Worm (Caenorhabditis elegans) whole organism, L3 larva: ENCODE measurements around the gene hlb-1.

Source experiments
- ama-1 ChIP-seq: fragments of 150-350 bp; optimal IDR thresholded peaks from 2 replicates; lab custom pipeline; 2018
- fos-1 ChIP-seq: fragments of 150-350 bp; optimal IDR thresholded peaks from 2 replicates; lab custom pipeline; 2014; ENCODE audit warnings: missing biosample characterization, missing genetic modification characterization
- jun-1 ChIP-seq: fragments of 150-350 bp; optimal IDR thresholded peaks from 2 replicates; lab custom pipeline; 2014; ENCODE audit warnings: missing biosample characterization, missing genetic modification reagents, missing genetic modification characterization
- nfya-1 ChIP-seq: sonication (generic microtip); optimal IDR thresholded peaks from 2 replicates; lab custom pipeline; 2017; ENCODE audit warnings: missing genetic modification characterization, mild to moderate bottlenecking, missing compliant biosample characterization, antibody characterized with exemption, moderate library complexity; ENCODE audit not compliant: insufficient read depth
- nhr-11 ChIP-seq: fragments of 150-350 bp; optimal IDR thresholded peaks from 2 replicates; lab custom pipeline; 2014; ENCODE audit warnings: missing biosample characterization, missing genetic modification characterization
- nhr-12 ChIP-seq: fragments of 150-350 bp; optimal IDR thresholded peaks from 2 replicates; lab custom pipeline; 2014; ENCODE audit warnings: missing biosample characterization, missing genetic modification characterization
- nhr-28 ChIP-seq: fragments of 150-350 bp; optimal IDR thresholded peaks from 2 replicates; lab custom pipeline; 2014; ENCODE audit warnings: missing biosample characterization, missing genetic modification characterization
- nhr-77 ChIP-seq: fragments of 150-350 bp; optimal IDR thresholded peaks from 2 replicates; lab custom pipeline; 2014; ENCODE audit warnings: missing biosample characterization, missing genetic modification characterization
- snpc-4 ChIP-seq: fragments of 150-350 bp; optimal IDR thresholded peaks from 2 replicates; lab custom pipeline; 2014; ENCODE audit warnings: missing biosample characterization, missing genetic modification characterization
- unc-39 ChIP-seq: sonication (generic microtip); optimal IDR thresholded peaks from 4 replicates; lab custom pipeline; 2017; ENCODE audit warnings: missing biosample characterization, missing genetic modification characterization
- unc-62 ChIP-seq: fragments of 150-350 bp; sonication (generic microtip); optimal IDR thresholded peaks from 4 replicates; lab custom pipeline; 2014; ENCODE audit warnings: missing biosample characterization, missing genetic modification reagents, missing genetic modification characterization
- ztf-11 ChIP-seq: fragments of 150-350 bp; optimal IDR thresholded peaks from 2 replicates; lab custom pipeline; 2014; ENCODE audit warnings: missing biosample characterization, missing genetic modification characterization

DNA sequence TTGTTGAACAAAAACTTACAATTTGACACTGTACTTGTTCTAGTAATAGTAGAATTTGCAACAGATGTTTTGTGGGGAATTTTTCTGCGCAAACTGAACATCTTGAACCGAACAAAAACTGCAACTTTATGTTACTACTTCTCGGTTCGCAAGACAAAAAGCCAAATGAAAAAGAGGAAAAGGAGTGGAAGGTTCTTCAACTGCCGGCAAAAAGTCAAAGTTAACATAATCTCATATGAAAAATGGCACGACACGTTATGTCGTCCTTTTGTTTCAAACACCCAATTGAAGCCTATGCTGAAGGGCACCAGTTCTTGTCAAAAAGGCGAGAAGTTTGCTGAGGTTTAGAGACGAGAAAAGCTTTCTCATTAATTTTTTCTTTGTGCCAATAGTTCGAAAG, 59.1 kb downstream of the hlb-1 start, which contains the start of gene twk-23:
- TF ChIP-seq ztf-11 (tag; lab: Kevin White, UChicago) (no peak), nhr-12 (tag; lab: Kevin White, UChicago) (no peak), nfya-1 (tag; lab: Kevin White, UChicago) (no peak), nhr-28 (tag; lab: Kevin White, UChicago) (no peak), unc-39 (tag; lab: Kevin White, UChicago) (no peak), nhr-77 (tag; lab: Kevin White, UChicago) (no peak), ama-1 (lab: Kevin White, UChicago) (no peak), snpc-4 (tag; lab: Kevin White, UChicago) (no peak), nhr-11 (tag; lab: Kevin White, UChicago) (no peak), unc-62 (GFP tag; lab: Kevin White, UChicago) (no peak), fos-1 (tag; lab: Kevin White, UChicago) (no peak), jun-1 (tag; lab: Kevin White, UChicago) (no peak)
